Fruit fly (Drosophila melanogaster) whole organism, prepupa: ENCODE data around the gene Grl36b.

Experiments used
- CG16779 ChIP-seq: fragments of 200-800 bp; sonication (Bioruptor generic); optimal IDR thresholded peaks from 3 replicates; lab custom pipeline; 2017; ENCODE audit warnings: missing biosample characterization, mild to moderate bottlenecking, missing genetic modification characterization
- CG8319 ChIP-seq: fragments of 200-800 bp; sonication (Bioruptor generic); optimal IDR thresholded peaks from 3 replicates; lab custom pipeline; 2016; ENCODE audit warnings: missing biosample characterization, missing genetic modification characterization
- dac ChIP-seq: fragments of 200-800 bp; sonication (Bioruptor generic); optimal IDR thresholded peaks from 2 replicates; lab custom pipeline; 2017; ENCODE audit warnings: missing biosample characterization, mild to moderate bottlenecking, missing genetic modification characterization

dm6 chr2L:18125649-18126048, at the start of gene Grl36b:
- TF ChIP-seq dac (no peak), CG8319 (GFP tag; lab: Kevin White, UChicago) (no peak), CG16779 (tag; lab: Kevin White, UChicago) (no peak)
